Fruit fly (Drosophila melanogaster): ENCODE results near the gene RpS19b.

The RpS19b gene

DNA sequence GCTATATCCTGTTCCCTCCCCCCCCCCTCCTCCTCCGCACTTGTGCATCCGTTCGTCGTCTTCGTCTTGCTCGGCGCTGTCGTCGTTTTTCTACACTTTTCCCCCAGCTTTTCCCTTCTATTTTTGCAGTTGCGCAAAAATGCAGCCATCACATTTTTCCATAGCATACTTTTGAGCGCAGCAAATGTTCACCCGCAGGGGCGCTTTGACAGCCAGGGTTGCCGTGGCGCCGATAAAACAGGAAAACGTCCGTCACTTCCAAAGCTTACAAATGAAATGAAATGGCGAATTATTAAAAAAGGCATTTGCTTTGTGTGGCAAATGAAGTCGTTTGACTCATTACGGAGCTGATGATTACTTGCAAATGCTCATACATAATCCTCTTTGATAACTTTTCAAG is 30.8 kb downstream of the RpS19b start:
- TF ChIP-seq CG14655 (GFP tag; optimal IDR thresholded peaks at IDR 0.05) (no peak), EcR (GFP tag; optimal IDR thresholded peaks at IDR 0.05) (no peak), CG32121 (GFP tag; IDR thresholded peaks at IDR 0.05) (0 out of 2 replicates have a peak, but pooled peaks have one; percentile 12), Ets98B (GFP tag; IDR thresholded peaks at IDR 0.05) (0 out of 2 replicates have a peak, but pooled peaks have one; percentile 9)

- TF ChIP-seq Pif1A (GFP tag; optimal IDR thresholded peaks at IDR 0.05) (no peak), fd96Ca (GFP tag; IDR thresholded peaks at IDR 0.05) (no peak), CG15710 (tag; optimal IDR thresholded peaks at IDR 0.05) (peak; percentile 23), CG14655 (GFP tag; optimal IDR thresholded peaks at IDR 0.05) (no peak), CG10348 (GFP tag; IDR thresholded peaks at IDR 0.05) (no peak), CG32121 (GFP tag; IDR thresholded peaks at IDR 0.05) (no peak), CG8159 (tag; optimal IDR thresholded peaks at IDR 0.05) (peak; percentile 65), CG8301 (tag; optimal IDR thresholded peaks at IDR 0.05) (no peak), EcR (GFP tag; optimal IDR thresholded peaks at IDR 0.05) (no peak), Pif1B (GFP tag; optimal IDR thresholded peaks at IDR 0.05) (no peak), Snoo (tag; optimal IDR thresholded peaks at IDR 0.05) (no peak), Ets98B (GFP tag; IDR thresholded peaks at IDR 0.05) (no peak), CG17806 (tag; optimal IDR thresholded peaks at IDR 0.05) (peak; percentile 21), CG12605 (GFP tag; IDR thresholded peaks at IDR 0.05) (no peak), gl (tag; optimal IDR thresholded peaks at IDR 0.05) (no peak), CG13204 (GFP tag; optimal IDR thresholded peaks at IDR 0.05) (no peak), CG9948 (tag; optimal IDR thresholded peaks at IDR 0.05) (peak; percentile 47), rn (GFP tag; IDR thresholded peaks at IDR 0.05) (no peak), CG4496 (GFP tag; IDR thresholded peaks at IDR 0.05) (no peak), D1 (tag; optimal IDR thresholded peaks at IDR 0.05) (no peak), CG34367 (tag; optimal IDR thresholded peaks at IDR 0.05) (peak; percentile 23)
Observed at dm6 chr3R:23902034-23902433, 31.3 kb downstream of the RpS19b start.

DNA sequence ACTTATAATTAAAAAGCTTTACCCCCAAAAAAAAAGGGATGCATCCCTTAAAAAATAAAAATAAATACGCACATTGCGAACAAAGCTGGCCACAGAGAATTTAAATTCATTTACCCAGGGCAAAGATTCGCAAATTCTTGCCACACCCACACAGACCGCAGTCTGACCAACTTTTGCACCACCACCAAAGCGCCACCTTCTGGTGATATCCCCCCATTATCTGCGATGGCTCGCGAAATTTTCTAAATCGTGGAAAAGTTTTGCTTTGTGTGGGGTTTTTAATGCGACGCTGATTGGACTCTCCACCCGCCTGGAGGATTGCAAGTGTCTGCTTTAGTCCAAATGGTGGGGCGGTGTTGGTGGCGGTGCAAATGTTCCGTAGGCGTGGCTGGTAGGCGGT is 33.2 kb downstream of the RpS19b start:
- TF ChIP-seq EcR (GFP tag; optimal IDR thresholded peaks at IDR 0.05) (no peak), gl (tag; optimal IDR thresholded peaks at IDR 0.05) (no peak), fd96Ca (GFP tag; IDR thresholded peaks at IDR 0.05) (no peak), CG8159 (tag; optimal IDR thresholded peaks at IDR 0.05) (no peak)

DNA sequence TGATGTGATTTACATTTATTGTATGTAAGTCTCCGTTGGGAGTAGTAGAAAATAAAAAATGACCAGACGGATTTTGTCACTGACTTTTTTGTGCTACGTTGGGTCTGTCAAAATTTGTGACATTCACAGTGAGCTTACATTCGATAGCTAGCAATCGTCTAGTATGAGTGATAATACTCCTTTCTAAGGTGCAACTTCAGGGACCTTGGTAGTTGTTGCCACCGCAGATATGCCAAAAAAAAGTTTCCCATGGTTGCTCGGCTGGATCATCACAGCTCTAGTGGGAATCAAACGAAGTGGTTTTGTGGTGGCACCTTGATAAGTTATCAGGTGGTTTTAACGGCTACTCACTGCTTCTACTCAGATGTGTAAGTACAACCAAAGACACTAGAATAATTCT is 39.9 kb downstream of the RpS19b start, which contains the start of gene tbrd-1:
TSS of gene tbrd-1 (minus strand) at position 101 of the 400 bp plus-strand sequence.
- TF ChIP-seq CG15710 (tag; optimal IDR thresholded peaks at IDR 0.05): no peak
- TF ChIP-seq Snoo (tag; optimal IDR thresholded peaks at IDR 0.05): no peak
- no peak for TF ChIP-seq fd96Ca (GFP tag; IDR thresholded peaks at IDR 0.05)

DNA sequence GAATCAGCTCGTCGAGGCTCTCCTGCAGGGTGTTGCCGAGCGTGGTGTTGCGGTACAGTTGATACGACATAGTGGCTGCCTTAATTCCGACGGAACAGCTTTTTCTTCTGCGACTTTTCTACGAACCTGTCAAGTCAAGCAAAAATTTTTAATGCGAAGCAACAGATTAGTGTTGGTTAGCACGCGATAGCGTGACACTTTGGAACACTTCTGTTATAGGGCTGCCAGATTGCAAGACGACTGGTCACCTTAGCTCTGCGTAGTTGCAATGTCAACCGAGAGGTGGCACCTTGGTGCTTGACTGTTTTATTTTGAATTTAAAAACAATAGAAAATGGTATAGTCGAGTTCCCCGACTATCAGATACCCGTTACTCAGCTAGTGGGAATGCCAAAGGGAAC is 42.4 kb downstream of the RpS19b start, which contains the start of gene TfIIA-S:
TSS of gene TfIIA-S (minus strand) at position 175 of the 400 bp plus-strand sequence.
- TF ChIP-seq CG15710 (tag; optimal IDR thresholded peaks at IDR 0.05): peak; percentile 27
- no peak for TF ChIP-seq CG8159 (tag; optimal IDR thresholded peaks at IDR 0.05)

dm6 chr3R:23889922-23890321 is 43.4 kb downstream of the RpS19b start, which contains the start of gene Pli:
Gene Pli, minus strand, starts transcription at chr3R:23890052.
- TF ChIP-seq EcR (GFP tag; optimal IDR thresholded peaks at IDR 0.05) (peak; percentile 24), CG14655 (GFP tag; optimal IDR thresholded peaks at IDR 0.05) (no peak), CG17806 (tag; optimal IDR thresholded peaks at IDR 0.05) (peak; percentile 5), CG15710 (tag; optimal IDR thresholded peaks at IDR 0.05) (peak; percentile 2), CG34367 (tag; optimal IDR thresholded peaks at IDR 0.05) (no peak), Ets98B (GFP tag; IDR thresholded peaks at IDR 0.05) (no peak), CG8159 (tag; optimal IDR thresholded peaks at IDR 0.05) (peak; percentile 40), Pif1A (GFP tag; optimal IDR thresholded peaks at IDR 0.05) (no peak)

dm6 chr3R:23888273-23889220 is 44.8 kb downstream of the RpS19b start:
- TF ChIP-seq D1 (tag; optimal IDR thresholded peaks at IDR 0.05) (no peak), Pif1B (GFP tag; optimal IDR thresholded peaks at IDR 0.05) (no peak), CG14655 (GFP tag; optimal IDR thresholded peaks at IDR 0.05) (no peak), CG15710 (tag; optimal IDR thresholded peaks at IDR 0.05) (peak; percentile 2), CG12605 (GFP tag; IDR thresholded peaks at IDR 0.05) (no peak), CG17806 (tag; optimal IDR thresholded peaks at IDR 0.05) (no peak), CG8159 (tag; optimal IDR thresholded peaks at IDR 0.05) (peak; percentile 4), fd96Ca (GFP tag; IDR thresholded peaks at IDR 0.05) (no peak), CG9948 (tag; optimal IDR thresholded peaks at IDR 0.05) (no peak), Ets98B (GFP tag; IDR thresholded peaks at IDR 0.05) (peak; percentile 42), CG13204 (GFP tag; optimal IDR thresholded peaks at IDR 0.05) (no peak), CG4496 (GFP tag; IDR thresholded peaks at IDR 0.05) (peak; percentile 58; the same call in 2 of the 3 replicates), CG32121 (GFP tag; IDR thresholded peaks at IDR 0.05) (peak; percentile 26; the same call in 1 of the 2 replicates), EcR (GFP tag; optimal IDR thresholded peaks at IDR 0.05) (peak; percentile 5), gl (tag; optimal IDR thresholded peaks at IDR 0.05) (no peak), Snoo (tag; optimal IDR thresholded peaks at IDR 0.05) (peak; percentile 40), CG34367 (tag; optimal IDR thresholded peaks at IDR 0.05) (no peak), CG10348 (GFP tag; IDR thresholded peaks at IDR 0.05) (no peak), rn (GFP tag; IDR thresholded peaks at IDR 0.05) (0 out of 2 replicates have a peak, but pooled peaks have one; percentile 24), CG8301 (tag; optimal IDR thresholded peaks at IDR 0.05) (no peak), Pif1A (GFP tag; optimal IDR thresholded peaks at IDR 0.05) (no peak)
